Worm (Caenorhabditis elegans) whole organism, L2 larva: ENCODE results near the gene nhr-285.

ENCODE experiments used
- ceh-82 ChIP-seq: fragments of 150-350 bp; optimal IDR thresholded peaks from 2 replicates; lab custom pipeline; 2014; ENCODE audit warnings: missing biosample characterization, missing genetic modification characterization
- mab-5 ChIP-seq: fragments of 150-350 bp; optimal IDR thresholded peaks from 2 replicates; lab custom pipeline; 2014; ENCODE audit warnings: missing biosample characterization, missing genetic modification characterization
- mdl-1 ChIP-seq, 2 experiments: fragments of 150-350 bp in 1 of 2; sonication (generic microtip) in 1 of 2; optimal IDR thresholded peaks; 2 replicates each; lab custom pipeline; 2017; ENCODE audit warnings: missing biosample characterization in 2 of 2, missing genetic modification characterization in 2 of 2
- nhr-11 ChIP-seq: fragments of 150-350 bp; optimal IDR thresholded peaks from 2 replicates; lab custom pipeline; 2014; ENCODE audit warnings: missing biosample characterization, missing genetic modification characterization
- nhr-6 ChIP-seq: fragments of 150-350 bp; optimal IDR thresholded peaks from 2 replicates; lab custom pipeline; 2014; ENCODE audit warnings: missing biosample characterization, missing genetic modification characterization
- peb-1 ChIP-seq: fragments of 150-350 bp; optimal IDR thresholded peaks from 2 replicates; lab custom pipeline; 2014; ENCODE audit warnings: missing biosample characterization, missing genetic modification characterization
- unc-62 ChIP-seq: fragments of 150-350 bp; optimal IDR thresholded peaks from 2 replicates; lab custom pipeline; 2014; ENCODE audit warnings: missing biosample characterization, missing genetic modification reagents, missing genetic modification characterization

- no peak for TF ChIP-seq peb-1 (tag; lab: Kevin White, UChicago)
- no peak for TF ChIP-seq nhr-11 (tag; lab: Kevin White, UChicago)
- TF ChIP-seq unc-62 (GFP tag; lab: Kevin White, UChicago): no peak
- no peak for TF ChIP-seq ceh-82 (tag; lab: Kevin White, UChicago)
- TF ChIP-seq mab-5: no peak
- TF ChIP-seq nhr-6 (tag; lab: Kevin White, UChicago): no peak
- TF ChIP-seq mdl-1 (tag; optimal IDR thresholded peaks at IDR 0.05; lab: Kevin White, UChicago): no peak
These were observed 28.9 kb downstream of the nhr-285 start, which contains the start of gene str-6 for ce11 chrV:15750130-15750529.
